Worm (Caenorhabditis elegans) whole organism, L2 larva: ENCODE measurements around the gene C45B11.6.

Experiments used
- C34F6.9 ChIP-seq: fragments of 150-350 bp; optimal IDR thresholded peaks from 2 replicates; lab custom pipeline; 2014; ENCODE audit warnings: missing biosample characterization, missing genetic modification characterization
- F13H6.1 ChIP-seq: sonication (generic microtip); optimal IDR thresholded peaks from 2 replicates; lab custom pipeline; 2016; ENCODE audit warnings: missing genetic modification characterization, missing compliant biosample characterization
- R02D3.7 ChIP-seq: fragments of 150-350 bp; optimal IDR thresholded peaks from 2 replicates; lab custom pipeline; 2014; ENCODE audit warnings: missing biosample characterization, missing genetic modification characterization
- Y55F3AM.14 ChIP-seq: fragments of 200-800 bp; sonication (Bioruptor generic); optimal IDR thresholded peaks from 2 replicates; lab custom pipeline; 2018; ENCODE audit warnings: mild to moderate bottlenecking, missing genetic modification characterization, missing compliant biosample characterization
- ZK546.5 ChIP-seq: sonication (generic microtip); optimal IDR thresholded peaks from 2 replicates; lab custom pipeline; 2017; ENCODE audit warnings: missing biosample characterization, missing genetic modification characterization
- alr-1 ChIP-seq: fragments of 150-350 bp; optimal IDR thresholded peaks from 2 replicates; lab custom pipeline; 2014; ENCODE audit warnings: missing biosample characterization, missing genetic modification characterization
- ama-1 ChIP-seq: fragments of 150-350 bp; optimal IDR thresholded peaks from 2 replicates; lab custom pipeline; 2018; ENCODE audit warnings: inconsistent platforms
- blmp-1 ChIP-seq: sonication (generic microtip); optimal IDR thresholded peaks from 2 replicates; lab custom pipeline; 2017; ENCODE audit warnings: missing genetic modification characterization, mild to moderate bottlenecking, missing compliant biosample characterization, antibody characterized with exemption, moderate library complexity; ENCODE audit not compliant: insufficient read depth
- ceh-16 ChIP-seq: fragments of 150-350 bp; optimal IDR thresholded peaks from 2 replicates; lab custom pipeline; 2014; ENCODE audit warnings: missing biosample characterization, missing genetic modification characterization
- ceh-82 ChIP-seq: fragments of 150-350 bp; optimal IDR thresholded peaks from 2 replicates; lab custom pipeline; 2014; ENCODE audit warnings: missing biosample characterization, missing genetic modification characterization
- crh-2 ChIP-seq: sonication (generic microtip); optimal IDR thresholded peaks from 2 replicates; lab custom pipeline; 2017; ENCODE audit warnings: missing biosample characterization, missing genetic modification characterization
- egl-27 ChIP-seq: sonication (generic microtip); optimal IDR thresholded peaks from 3 replicates; lab custom pipeline; 2017; ENCODE audit warnings: missing biosample characterization, missing genetic modification reagents, missing genetic modification characterization
- elt-3 ChIP-seq: sonication (generic microtip); optimal IDR thresholded peaks from 2 replicates; lab custom pipeline; 2017; ENCODE audit warnings: missing biosample characterization, missing genetic modification characterization
- fos-1 ChIP-seq: fragments of 150-350 bp; optimal IDR thresholded peaks from 2 replicates; lab custom pipeline; 2014; ENCODE audit warnings: missing biosample characterization, missing genetic modification characterization
- gmeb-1 ChIP-seq: fragments of 150-350 bp; optimal IDR thresholded peaks from 2 replicates; lab custom pipeline; 2014; ENCODE audit warnings: missing biosample characterization, missing genetic modification characterization
- lin-11 ChIP-seq: fragments of 150-350 bp; sonication (generic microtip); optimal IDR thresholded peaks from 2 replicates; lab custom pipeline; 2014; ENCODE audit warnings: missing biosample characterization, missing genetic modification characterization, inconsistent platforms, mixed read lengths
- lin-13 ChIP-seq: fragments of 150-350 bp; optimal IDR thresholded peaks from 2 replicates; lab custom pipeline; 2014; ENCODE audit warnings: missing biosample characterization, missing genetic modification reagents, missing genetic modification characterization
- lin-39 ChIP-seq: fragments of 150-350 bp; optimal IDR thresholded peaks from 2 replicates; lab custom pipeline; 2014; ENCODE audit warnings: missing biosample characterization, missing genetic modification reagents, missing genetic modification characterization
- lsy-2 ChIP-seq, 2 experiments: fragments of 150-350 bp in 1 of 2; sonication (generic microtip) in 1 of 2; optimal IDR thresholded peaks; 2 replicates each; lab custom pipeline; 2014 to 2017; ENCODE audit warnings: missing biosample characterization in 2 of 2, missing genetic modification characterization in 2 of 2
- mab-5 ChIP-seq: fragments of 150-350 bp; optimal IDR thresholded peaks from 2 replicates; lab custom pipeline; 2014; ENCODE audit warnings: missing biosample characterization, missing genetic modification characterization
- mbf-1 ChIP-seq: sonication (generic microtip); optimal IDR thresholded peaks from 2 replicates; lab custom pipeline; 2017; ENCODE audit warnings: missing biosample characterization, missing genetic modification characterization
- mdl-1 ChIP-seq, 2 experiments: fragments of 150-350 bp in 1 of 2; sonication (generic microtip) in 1 of 2; optimal IDR thresholded peaks; 2 replicates each; lab custom pipeline; 2017; ENCODE audit warnings: missing biosample characterization in 2 of 2, missing genetic modification characterization in 2 of 2
- nhr-11 ChIP-seq: fragments of 150-350 bp; optimal IDR thresholded peaks from 2 replicates; lab custom pipeline; 2014; ENCODE audit warnings: missing biosample characterization, missing genetic modification characterization
- nhr-12 ChIP-seq: fragments of 150-350 bp; optimal IDR thresholded peaks from 2 replicates; lab custom pipeline; 2014; ENCODE audit warnings: missing biosample characterization, missing genetic modification characterization
- nhr-129 ChIP-seq: fragments of 150-350 bp; optimal IDR thresholded peaks from 2 replicates; lab custom pipeline; 2014; ENCODE audit warnings: missing biosample characterization, missing genetic modification characterization
- nhr-21 ChIP-seq: fragments of 150-350 bp; optimal IDR thresholded peaks from 2 replicates; lab custom pipeline; 2014; ENCODE audit warnings: missing biosample characterization, missing genetic modification characterization
- nhr-23 ChIP-seq: fragments of 150-350 bp; optimal IDR thresholded peaks from 2 replicates; lab custom pipeline; 2014; ENCODE audit warnings: missing biosample characterization, missing genetic modification reagents, missing genetic modification characterization
- nhr-237 ChIP-seq: fragments of 150-350 bp; optimal IDR thresholded peaks from 2 replicates; lab custom pipeline; 2014; ENCODE audit warnings: missing biosample characterization, missing genetic modification characterization
- nhr-25 ChIP-seq: fragments of 150-350 bp; sonication (generic microtip); optimal IDR thresholded peaks from 3 replicates; lab custom pipeline; 2014; ENCODE audit warnings: missing biosample characterization, missing genetic modification characterization
- nhr-6 ChIP-seq: fragments of 150-350 bp; optimal IDR thresholded peaks from 2 replicates; lab custom pipeline; 2014; ENCODE audit warnings: missing biosample characterization, missing genetic modification characterization
- sem-4 ChIP-seq: fragments of 150-350 bp; optimal IDR thresholded peaks from 2 replicates; lab custom pipeline; 2014; ENCODE audit warnings: missing biosample characterization, missing genetic modification reagents, missing genetic modification characterization
- skn-1 ChIP-seq: sonication (generic microtip); optimal IDR thresholded peaks from 2 replicates; lab custom pipeline; 2017; ENCODE audit warnings: missing biosample characterization, missing genetic modification characterization
- sma-3 ChIP-seq: sonication (generic microtip); optimal IDR thresholded peaks from 2 replicates; lab custom pipeline; 2016; ENCODE audit warnings: missing genetic modification reagents, missing genetic modification characterization, missing compliant biosample characterization
- sma-9 ChIP-seq, 2 experiments: fragments of 150-350 bp in 1 of 2; sonication (generic microtip) in 1 of 2; optimal IDR thresholded peaks; 2 replicates each; lab custom pipeline; 2014 to 2016; ENCODE audit warnings: missing genetic modification characterization in 2 of 2, mild to moderate bottlenecking in 1 of 2, missing biosample characterization in 1 of 2, missing compliant biosample characterization in 1 of 2, missing genetic modification reagents in 1 of 2, moderate library complexity in 1 of 2
- snpc-4 ChIP-seq: fragments of 150-350 bp; optimal IDR thresholded peaks from 2 replicates; lab custom pipeline; 2014; ENCODE audit warnings: missing biosample characterization, missing genetic modification characterization
- unc-62 ChIP-seq: fragments of 150-350 bp; optimal IDR thresholded peaks from 2 replicates; lab custom pipeline; 2014; ENCODE audit warnings: missing biosample characterization, missing genetic modification reagents, missing genetic modification characterization
- ztf-1 ChIP-seq: fragments of 200-800 bp; sonication (Bioruptor generic); conservative IDR thresholded peaks from 2 replicates; pipeline ENCODE4 v1.3.6; 2022; ENCODE audit warnings: missing genetic modification characterization, missing compliant biosample characterization
- ztf-11 ChIP-seq: sonication (generic microtip); optimal IDR thresholded peaks from 2 replicates; lab custom pipeline; 2017; ENCODE audit warnings: missing biosample characterization, missing genetic modification characterization
- ztf-4 ChIP-seq: fragments of 150-350 bp; optimal IDR thresholded peaks from 2 replicates; lab custom pipeline; 2014; ENCODE audit warnings: missing biosample characterization, missing genetic modification characterization

C45B11.6 gene

ce11 chrV:11069277-11069676 is 25.4 kb downstream of the C45B11.6 start, which contains the start of gene T04C12.8 (continued):
- TF ChIP-seq ZK546.5 (tag; lab: Kevin White, UChicago): no peak
- TF ChIP-seq, all 48 proteins: peak for 12

DNA sequence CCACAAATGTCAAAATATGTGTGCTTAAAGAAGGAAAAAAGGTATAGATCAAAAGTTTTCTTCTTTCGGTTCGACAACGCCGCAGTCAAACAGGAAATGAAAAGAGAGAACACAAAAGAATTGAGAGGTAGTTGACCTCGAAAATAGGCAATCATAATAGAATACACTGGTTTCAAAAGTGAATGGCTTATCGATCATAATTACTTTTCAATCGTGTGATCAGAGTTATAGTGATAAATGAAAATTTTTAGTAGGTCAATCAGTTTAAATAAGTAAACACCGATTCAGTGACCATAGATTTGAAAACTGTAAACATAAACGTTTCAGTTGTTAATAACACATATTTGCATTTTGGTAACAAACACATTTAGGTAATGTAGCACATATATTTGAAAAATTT is 26.5 kb downstream of the C45B11.6 start:
- TF ChIP-seq nhr-21 (peak; percentile 12), ztf-1 (no peak), mbf-1 (no peak), blmp-1 (tag; lab: Kevin White, UChicago) (peak; percentile 81), mdl-1 (tag; optimal IDR thresholded peaks at IDR 0.05; lab: Kevin White, UChicago) (no peak), lin-11 (no peak), nhr-25 (peak; percentile 75), ceh-16 (tag; lab: Kevin White, UChicago) (no peak), skn-1 (tag; lab: Kevin White, UChicago) (no peak), nhr-23 (tag; lab: Kevin White, UChicago) (no peak), alr-1 (tag; lab: Kevin White, UChicago) (no peak), elt-3 (tag; lab: Kevin White, UChicago) (no peak), ZK546.5 (tag; lab: Kevin White, UChicago) (no peak), egl-27 (no peak), lsy-2 (tag; optimal IDR thresholded peaks at IDR 0.05; lab: Kevin White, UChicago) (no peak), C34F6.9 (tag; lab: Kevin White, UChicago) (no peak), nhr-11 (no peak), ama-1 (lab: Kevin White, UChicago) (no peak), fos-1 (tag; lab: Kevin White, UChicago) (peak; percentile 17), crh-2 (tag; lab: Kevin White, UChicago) (peak; percentile 22), ztf-11 (tag; lab: Kevin White, UChicago) (no peak), gmeb-1 (tag; lab: Kevin White, UChicago) (no peak), lin-13 (GFP tag; lab: Kevin White, UChicago) (no peak), sma-3 (GFP tag; lab: Kevin White, UChicago) (peak; percentile 7), lin-39 (tag; lab: Kevin White, UChicago) (no peak), ztf-4 (tag; lab: Kevin White, UChicago) (no peak), mab-5 (no peak)
- TF ChIP-seq, all 48 proteins: peak for 6

- TF ChIP-seq elt-3 (tag; lab: Kevin White, UChicago) (no peak), alr-1 (tag; lab: Kevin White, UChicago) (no peak), sem-4 (no peak), nhr-25 (no peak)
Observed at ce11 chrV:11071453-11071852, 27.6 kb downstream of the C45B11.6 start.

DNA sequence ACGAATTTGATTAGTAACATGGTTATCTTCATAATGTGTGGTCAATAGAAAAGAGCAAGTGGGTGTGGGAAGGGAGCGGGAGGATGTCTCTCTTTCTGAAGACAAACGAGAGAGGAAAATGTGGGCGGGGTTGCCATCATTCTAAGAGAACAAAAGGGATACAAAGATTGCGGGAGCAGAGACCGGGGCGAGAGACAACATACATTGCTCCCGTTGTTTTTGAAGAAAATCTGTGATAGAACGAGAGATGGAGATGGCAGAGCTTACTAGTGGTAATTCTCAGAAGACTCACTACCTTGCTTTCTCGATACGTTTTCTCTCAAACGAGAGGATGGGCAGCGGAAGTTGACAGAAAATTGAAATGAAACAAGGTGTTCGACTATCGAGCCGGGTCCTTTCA is 29.5 kb downstream of the C45B11.6 start:
- no peak for TF ChIP-seq nhr-6 (tag; lab: Kevin White, UChicago)
- no peak for TF ChIP-seq ztf-4 (tag; lab: Kevin White, UChicago)
- TF ChIP-seq ceh-16 (tag; lab: Kevin White, UChicago): no peak
- no peak for TF ChIP-seq nhr-237 (tag; lab: Kevin White, UChicago)
- no peak for TF ChIP-seq ztf-11 (tag; lab: Kevin White, UChicago)
- peak; percentile 20 for TF ChIP-seq nhr-129 (tag; lab: Kevin White, UChicago)
- TF ChIP-seq ZK546.5 (tag; lab: Kevin White, UChicago): no peak
- TF ChIP-seq Y55F3AM.14 (GFP tag; lab: Kevin White, UChicago): no peak
- no peak for TF ChIP-seq nhr-11
- TF ChIP-seq R02D3.7: no peak
- peak; percentile 25 for TF ChIP-seq sma-9 (GFP tag; optimal IDR thresholded peaks at IDR 0.05; lab: Kevin White, UChicago)
- TF ChIP-seq sma-9 (tag; optimal IDR thresholded peaks at IDR 0.05; lab: Kevin White, UChicago): no peak
- no peak for TF ChIP-seq unc-62 (GFP tag; lab: Kevin White, UChicago)
- TF ChIP-seq sma-3 (GFP tag; lab: Kevin White, UChicago): no peak
- no peak for TF ChIP-seq nhr-12 (tag; lab: Kevin White, UChicago)

DNA sequence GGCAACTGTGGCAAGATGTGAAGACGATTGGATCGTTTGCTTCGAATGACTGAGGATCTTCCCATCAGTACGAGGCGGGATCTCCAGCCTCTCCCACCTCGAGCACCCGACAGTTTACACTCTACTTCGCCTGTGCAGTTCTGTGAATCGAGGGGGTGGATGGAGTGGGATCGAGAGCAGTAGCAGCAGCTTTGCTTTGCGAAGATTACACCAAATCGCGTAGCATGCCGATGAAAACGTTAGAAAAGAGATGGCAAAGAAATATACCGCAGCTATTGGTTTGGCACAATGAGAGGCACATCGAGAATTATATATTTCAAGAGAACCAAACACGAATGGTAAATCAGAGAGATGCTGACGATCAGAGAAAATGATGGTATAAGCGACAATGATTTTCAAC is 30.6 kb downstream of the C45B11.6 start, which contains the start of gene act-3:
act-3 (minus strand) TSS at position 51 of the 400 bp plus-strand sequence.
- TF ChIP-seq nhr-129 (tag; lab: Kevin White, UChicago): peak; percentile 39
- peak; percentile 44 for TF ChIP-seq F13H6.1 (tag; lab: Kevin White, UChicago)
- TF ChIP-seq snpc-4: no peak
- peak; percentile 16 for TF ChIP-seq sma-9 (GFP tag; optimal IDR thresholded peaks at IDR 0.05; lab: Kevin White, UChicago)
- no peak for TF ChIP-seq sma-9 (tag; optimal IDR thresholded peaks at IDR 0.05; lab: Kevin White, UChicago)
- TF ChIP-seq ceh-82: no peak
